Worm (Caenorhabditis elegans) whole organism, young adult: ENCODE measurements around the gene btb-8.

Experiments used
- B0019.2 ChIP-seq: fragments of 200-800 bp; sonication (Bioruptor generic); conservative IDR thresholded peaks from 2 replicates; pipeline ENCODE4 v1.3.6; 2022; ENCODE audit warnings: missing genetic modification reagents, missing genetic modification characterization, missing compliant biosample characterization
- F10E7.11 ChIP-seq: sonication (generic microtip); optimal IDR thresholded peaks from 2 replicates; lab custom pipeline; 2017; ENCODE audit warnings: mild to moderate bottlenecking, missing genetic modification characterization, moderate library complexity, missing compliant biosample characterization
- F33H1.4 ChIP-seq: fragments of 200-800 bp; sonication (Bioruptor generic); IDR thresholded peaks from 2 replicates; pipeline ENCODE4 v1.3.6; 2022; ENCODE audit warnings: missing genetic modification reagents, missing genetic modification characterization, missing compliant biosample characterization
- F37B4.10 ChIP-seq: fragments of 200-800 bp; sonication (Bioruptor generic); IDR thresholded peaks from 2 replicates; pipeline ENCODE4 v1.3.6; 2022; ENCODE audit warnings: missing genetic modification characterization, missing compliant biosample characterization
- F49E8.2 ChIP-seq: sonication (generic microtip); optimal IDR thresholded peaks from 3 replicates; lab custom pipeline; 2017; ENCODE audit warnings: missing genetic modification characterization, mild to moderate bottlenecking, missing compliant biosample characterization, antibody characterized with exemption, moderate library complexity; ENCODE audit not compliant: insufficient read depth
- F52B5.7 ChIP-seq: sonication (generic microtip); optimal IDR thresholded peaks from 2 replicates; lab custom pipeline; 2016; ENCODE audit warnings: mild to moderate bottlenecking, missing genetic modification characterization, missing compliant biosample characterization
- T26A5.8 ChIP-seq: sonication (generic microtip); optimal IDR thresholded peaks from 2 replicates; lab custom pipeline; 2016; ENCODE audit warnings: missing genetic modification characterization, missing compliant biosample characterization
- ZK185.1 ChIP-seq: sonication (generic microtip); optimal IDR thresholded peaks from 2 replicates; lab custom pipeline; 2016; ENCODE audit warnings: mild to moderate bottlenecking, missing genetic modification characterization, missing compliant biosample characterization; ENCODE audit not compliant: poor library complexity, severe bottlenecking
- aptf-2 ChIP-seq: fragments of 200-800 bp; sonication (Bioruptor generic); conservative IDR thresholded peaks from 2 replicates; pipeline ENCODE4 v1.3.6; 2022; ENCODE audit warnings: missing genetic modification reagents, missing genetic modification characterization, missing compliant biosample characterization
- athp-1 ChIP-seq: sonication (generic microtip); optimal IDR thresholded peaks from 2 replicates; lab custom pipeline; 2017; ENCODE audit warnings: mild to moderate bottlenecking, missing genetic modification characterization, missing compliant biosample characterization
- attf-5 ChIP-seq: fragments of 200-800 bp; sonication (Bioruptor generic); optimal IDR thresholded peaks from 2 replicates; lab custom pipeline; 2018; ENCODE audit warnings: mild to moderate bottlenecking, missing genetic modification characterization, missing compliant biosample characterization
- attf-6 ChIP-seq: fragments of 200-800 bp; sonication (Bioruptor generic); IDR thresholded peaks from 2 replicates; pipeline ENCODE4 v1.3.6; 2022; ENCODE audit warnings: missing genetic modification reagents, missing genetic modification characterization, missing compliant biosample characterization
- bed-1 ChIP-seq: fragments of 200-800 bp; sonication (Bioruptor generic); IDR thresholded peaks from 2 replicates; pipeline ENCODE4 v1.3.6; 2022; ENCODE audit warnings: missing genetic modification reagents, missing genetic modification characterization, missing compliant biosample characterization
- bed-2 ChIP-seq: fragments of 200-800 bp; sonication (Bioruptor generic); IDR thresholded peaks from 2 replicates; pipeline ENCODE4 v1.3.6; 2022; ENCODE audit warnings: missing genetic modification reagents, missing genetic modification characterization, missing compliant biosample characterization
- ccch-3 ChIP-seq: fragments of 200-800 bp; sonication (Bioruptor generic); optimal IDR thresholded peaks from 2 replicates; lab custom pipeline; 2018; ENCODE audit warnings: mild to moderate bottlenecking, missing genetic modification characterization, missing compliant biosample characterization
- ceh-100 ChIP-seq: fragments of 200-800 bp; sonication (Bioruptor generic); IDR thresholded peaks from 2 replicates; pipeline ENCODE4 v1.3.6; 2022; ENCODE audit warnings: missing genetic modification reagents, missing genetic modification characterization, missing compliant biosample characterization
- ceh-91 ChIP-seq: fragments of 200-800 bp; sonication (Bioruptor generic); IDR thresholded peaks from 2 replicates; pipeline ENCODE4 v1.3.6; 2022; ENCODE audit warnings: missing genetic modification reagents, missing genetic modification characterization, missing compliant biosample characterization
- efl-1 ChIP-seq: fragments of 150-350 bp; optimal IDR thresholded peaks from 2 replicates; lab custom pipeline; 2014; ENCODE audit warnings: missing biosample characterization, missing genetic modification reagents, missing genetic modification characterization
- egrh-3 ChIP-seq: fragments of 200-800 bp; sonication (Bioruptor generic); IDR thresholded peaks from 2 replicates; pipeline ENCODE4 v1.3.6; 2022; ENCODE audit warnings: missing genetic modification reagents, missing genetic modification characterization, missing compliant biosample characterization
- ets-4 ChIP-seq: fragments of 200-800 bp; sonication (Bioruptor generic); optimal IDR thresholded peaks from 2 replicates; lab custom pipeline; 2018; ENCODE audit warnings: mild to moderate bottlenecking, missing genetic modification characterization, missing compliant biosample characterization
- hlh-12 ChIP-seq: sonication (generic microtip); optimal IDR thresholded peaks from 2 replicates; lab custom pipeline; 2016; ENCODE audit warnings: missing genetic modification characterization, missing compliant biosample characterization
- hlh-26 ChIP-seq: fragments of 200-800 bp; sonication (Bioruptor generic); conservative IDR thresholded peaks from 2 replicates; pipeline ENCODE4 v1.3.6; 2022; ENCODE audit warnings: missing genetic modification reagents, missing genetic modification characterization, missing compliant biosample characterization
- madf-3 ChIP-seq: fragments of 200-800 bp; sonication (Bioruptor generic); IDR thresholded peaks from 2 replicates; pipeline ENCODE4 v1.3.6; 2022; ENCODE audit warnings: missing genetic modification reagents, missing genetic modification characterization, missing compliant biosample characterization
- madf-6 ChIP-seq: fragments of 200-800 bp; sonication (Bioruptor generic); IDR thresholded peaks from 2 replicates; pipeline ENCODE4 v1.3.6; 2022; ENCODE audit warnings: missing genetic modification reagents, missing genetic modification characterization, missing compliant biosample characterization
- mcd-1 ChIP-seq: fragments of 200-800 bp; sonication (Bioruptor generic); IDR thresholded peaks from 2 replicates; pipeline ENCODE4 v1.3.6; 2022; ENCODE audit warnings: missing genetic modification reagents, missing genetic modification characterization, missing compliant biosample characterization
- nfya-1 ChIP-seq: sonication (generic microtip); optimal IDR thresholded peaks from 2 replicates; lab custom pipeline; 2017; ENCODE audit warnings: antibody characterized with exemption, missing compliant biosample characterization, missing genetic modification characterization, borderline replicate concordance; ENCODE audit not compliant: insufficient read depth
- nfya-2 ChIP-seq: fragments of 200-800 bp; sonication (Bioruptor generic); IDR thresholded peaks from 2 replicates; pipeline ENCODE4 v1.3.6; 2022; ENCODE audit warnings: missing genetic modification reagents, missing genetic modification characterization, missing compliant biosample characterization
- nhr-27 ChIP-seq: fragments of 200-800 bp; sonication (Bioruptor generic); optimal IDR thresholded peaks from 2 replicates; lab custom pipeline; 2018; ENCODE audit warnings: mild to moderate bottlenecking, missing genetic modification characterization, moderate library complexity, missing compliant biosample characterization
- nhr-90 ChIP-seq: sonication (generic microtip); optimal IDR thresholded peaks from 2 replicates; lab custom pipeline; 2016; ENCODE audit warnings: missing genotype, mild to moderate bottlenecking, missing genetic modification characterization, missing compliant biosample characterization
- pha-4 ChIP-seq: fragments of 150-350 bp; sonication (generic microtip); optimal IDR thresholded peaks from 2 replicates; lab custom pipeline; 2014; ENCODE audit warnings: missing biosample characterization, missing genetic modification reagents, missing genetic modification characterization
- rpc-1 ChIP-seq, 2 experiments: fragments of 150-350 bp in 1 of 2; sonication (generic microtip) in 1 of 2; optimal IDR thresholded peaks; 2 replicates each; lab custom pipeline; 2014 to 2018; ENCODE audit warnings: missing biosample characterization in 1 of 2, missing genetic modification characterization in 1 of 2, missing genetic modification reagents in 1 of 2, missing genotype in 1 of 2
- sea-2 ChIP-seq: fragments of 200-800 bp; sonication (Bioruptor generic); IDR thresholded peaks from 2 replicates; pipeline ENCODE4 v1.3.6; 2022; ENCODE audit warnings: missing genetic modification characterization, missing compliant biosample characterization
- snpc-1.3 ChIP-seq: sonication (generic microtip); optimal IDR thresholded peaks from 2 replicates; lab custom pipeline; 2017; ENCODE audit warnings: missing genetic modification characterization, mild to moderate bottlenecking, missing compliant biosample characterization, antibody characterized with exemption, moderate library complexity, missing genotype, missing genetic modification reagents; ENCODE audit not compliant: insufficient read depth
- snpc-3.4 ChIP-seq: sonication (generic microtip); optimal IDR thresholded peaks from 2 replicates; lab custom pipeline; 2017; ENCODE audit warnings: missing genetic modification characterization, mild to moderate bottlenecking, missing compliant biosample characterization, antibody characterized with exemption, moderate library complexity, missing genotype, missing genetic modification reagents
- unc-130 ChIP-seq: sonication (generic microtip); optimal IDR thresholded peaks from 2 replicates; lab custom pipeline; 2016; ENCODE audit warnings: missing genetic modification reagents, missing genetic modification characterization, missing compliant biosample characterization
- unc-62 ChIP-seq: fragments of 150-350 bp; optimal IDR thresholded peaks from 2 replicates; lab custom pipeline; 2014; ENCODE audit warnings: missing biosample characterization, missing genetic modification reagents, missing genetic modification characterization
- ztf-18 ChIP-seq: sonication (generic microtip); optimal IDR thresholded peaks from 2 replicates; lab custom pipeline; 2016; ENCODE audit warnings: missing genotype, mild to moderate bottlenecking, missing genetic modification characterization, missing compliant biosample characterization
- ztf-25 ChIP-seq: fragments of 200-800 bp; sonication (Bioruptor generic); IDR thresholded peaks from 2 replicates; pipeline ENCODE4 v1.3.6; 2022; ENCODE audit warnings: missing genetic modification reagents, missing genetic modification characterization, missing compliant biosample characterization

btb-8 gene

DNA sequence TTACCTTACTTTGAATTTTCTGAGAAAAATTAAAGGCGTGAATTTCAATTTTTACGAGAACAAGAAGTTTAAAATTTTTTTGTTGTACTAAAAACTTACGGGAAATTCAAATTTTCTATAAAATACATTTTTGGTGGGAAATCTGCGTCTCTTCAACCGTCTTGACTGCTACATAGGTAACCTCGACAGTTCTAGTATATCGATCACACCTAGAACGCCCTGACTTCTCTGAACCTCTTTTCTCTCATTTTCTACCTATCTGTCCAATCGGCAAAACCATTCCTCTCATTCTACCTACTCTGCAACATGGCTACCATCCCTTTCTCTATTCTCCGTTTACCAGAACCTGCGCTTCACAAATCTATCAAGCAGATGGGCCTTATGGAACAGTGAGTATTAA lies 38.8 kb upstream of the btb-8 start, which contains the start of gene fbxb-25:
fbxb-25 (plus strand) TSS at position 301 of the 400 bp plus-strand sequence.
- TF ChIP-seq unc-130 (GFP tag; lab: Kevin White, UChicago) (no peak), ets-4 (GFP tag; lab: Kevin White, UChicago) (no peak), F49E8.2 (no peak), snpc-3.4 (tag; lab: Kevin White, UChicago) (no peak), F33H1.4 (no peak), athp-1 (tag; lab: Kevin White, UChicago) (no peak), B0019.2 (GFP tag; lab: Robert Waterston, UW) (no peak), nhr-90 (tag; lab: Kevin White, UChicago) (no peak), hlh-26 (GFP tag; lab: Robert Waterston, UW) (no peak), nfya-2 (no peak), madf-3 (no peak), nhr-27 (tag; lab: Kevin White, UChicago) (no peak), F37B4.10 (GFP tag; lab: Robert Waterston, UW) (no peak), ceh-91 (GFP tag; lab: Robert Waterston, UW) (no peak), attf-6 (GFP tag; lab: Robert Waterston, UW) (no peak), hlh-12 (no peak)

DNA sequence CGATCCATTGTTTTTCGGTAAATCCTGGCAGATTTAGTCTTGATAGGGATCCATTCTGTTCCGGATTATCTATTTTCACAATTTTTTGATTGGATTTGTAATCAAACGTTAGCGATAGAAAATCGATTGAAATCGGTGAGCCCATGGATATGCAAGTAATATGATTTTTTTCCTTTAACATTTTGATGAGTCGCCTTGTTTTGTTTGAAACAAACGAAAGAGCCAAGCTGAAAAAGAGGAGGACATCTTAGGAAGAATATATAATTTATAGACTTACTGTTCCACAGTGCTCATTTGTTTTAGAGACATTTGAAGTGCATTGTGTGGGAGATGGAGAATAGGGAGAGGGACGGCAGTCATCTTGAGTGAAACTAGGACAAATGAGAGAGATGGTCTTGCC lies 33.8 kb upstream of the btb-8 start, which contains the start of the genes fbxb-18 and fbxb-19:
fbxb-18 (minus strand) TSS at position 101 of the 400 bp plus-strand sequence.
fbxb-19 (minus strand) TSS at position 369 of the 400 bp plus-strand sequence.
- TF ChIP-seq unc-62 (no peak), mcd-1 (GFP tag; lab: Robert Waterston, UW) (no peak), hlh-12 (no peak), nhr-27 (tag; lab: Kevin White, UChicago) (no peak), sea-2 (GFP tag; lab: Robert Waterston, UW) (no peak), athp-1 (tag; lab: Kevin White, UChicago) (no peak), bed-2 (no peak), ztf-18 (tag; lab: Kevin White, UChicago) (no peak), pha-4 (no peak), hlh-26 (GFP tag; lab: Robert Waterston, UW) (no peak), ceh-100 (GFP tag; lab: Robert Waterston, UW) (no peak), F52B5.7 (tag; lab: Kevin White, UChicago) (no peak), efl-1 (GFP tag; lab: Kevin White, UChicago) (no peak)
- TF ChIP-seq, all 124 proteins: peak for 0

DNA sequence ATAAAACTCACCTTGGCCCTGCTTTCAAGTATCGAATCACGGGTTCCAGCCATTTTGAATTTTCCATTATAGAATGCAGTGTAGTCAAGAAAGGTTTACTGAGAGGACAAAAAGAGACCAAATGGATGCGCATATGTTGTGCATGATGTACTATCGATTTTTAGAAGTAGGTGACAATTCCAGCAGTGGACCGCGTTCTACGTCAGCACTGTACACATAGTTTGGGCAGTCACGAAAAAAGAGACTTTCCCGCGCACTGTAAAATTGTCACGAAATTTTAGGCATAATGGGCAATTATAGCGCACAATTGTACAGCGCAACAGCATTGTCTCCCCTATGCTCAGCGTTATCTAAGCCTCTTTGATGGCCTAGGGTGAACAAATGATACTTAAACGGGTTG lies 31.6 kb upstream of the btb-8 start, which contains the start of gene fbxc-22:
fbxc-22 (minus strand) TSS at position 101 of the 400 bp plus-strand sequence.
- TF ChIP-seq hlh-12 = no peak
- no peak for TF ChIP-seq ccch-3 (GFP tag; lab: Kevin White, UChicago)
- no peak for TF ChIP-seq snpc-3.4 (tag; lab: Kevin White, UChicago)
- no peak for TF ChIP-seq egrh-3 (GFP tag; lab: Robert Waterston, UW)
- TF ChIP-seq nfya-1 = no peak
- no peak for TF ChIP-seq T26A5.8 (tag; lab: Kevin White, UChicago)
- TF ChIP-seq athp-1 (tag; lab: Kevin White, UChicago) = no peak
- TF ChIP-seq ztf-18 (tag; lab: Kevin White, UChicago) = no peak
- TF ChIP-seq rpc-1 (optimal IDR thresholded peaks at IDR 0.05; lab: Kevin White, UChicago) = no peak
- no peak for TF ChIP-seq rpc-1 (tag; optimal IDR thresholded peaks at IDR 0.05; lab: Kevin White, UChicago)
- no peak for TF ChIP-seq madf-3
- no peak for TF ChIP-seq F10E7.11 (tag; lab: Kevin White, UChicago)
- no peak for TF ChIP-seq madf-6 (GFP tag; lab: Robert Waterston, UW)
- no peak for TF ChIP-seq snpc-1.3 (tag; lab: Kevin White, UChicago)
- TF ChIP-seq bed-2 = no peak
- no peak for TF ChIP-seq ZK185.1
- no peak for TF ChIP-seq attf-5
- no peak for TF ChIP-seq ceh-91 (GFP tag; lab: Robert Waterston, UW)
- no peak for TF ChIP-seq bed-1 (GFP tag; lab: Robert Waterston, UW)
- TF ChIP-seq aptf-2 (GFP tag; lab: Robert Waterston, UW) = no peak
- no peak for TF ChIP-seq ztf-25 (GFP tag; lab: Robert Waterston, UW)
